Worm (Caenorhabditis elegans): ENCODE results near the gene emc-3.

- no peak for TF ChIP-seq hmg-4 (GFP tag; optimal IDR thresholded peaks at IDR 0.05)
- no peak for TF ChIP-seq ama-1 (optimal IDR thresholded peaks at IDR 0.05)
- no peak for TF ChIP-seq sea-1 (GFP tag; conservative IDR thresholded peaks at IDR 0.05)
- no peak for TF ChIP-seq tbx-11 (GFP tag; IDR thresholded peaks at IDR 0.05)
- no peak for TF ChIP-seq scrt-1 (GFP tag; IDR thresholded peaks at IDR 0.05)
- no peak for TF ChIP-seq ceh-36 (tag; optimal IDR thresholded peaks at IDR 0.05)
- TF ChIP-seq ceh-13 (GFP tag; optimal IDR thresholded peaks at IDR 0.05): no peak
- TF ChIP-seq pes-1 (GFP tag; IDR thresholded peaks at IDR 0.05): no peak
- no peak for TF ChIP-seq tra-4 (tag; optimal IDR thresholded peaks at IDR 0.05)
- no peak for TF ChIP-seq flt-1 (GFP tag; IDR thresholded peaks at IDR 0.05)
- no peak for TF ChIP-seq aly-1 (tag; optimal IDR thresholded peaks at IDR 0.05)
- TF ChIP-seq hmbx-1 (tag; optimal IDR thresholded peaks at IDR 0.05): no peak
- no peak for TF ChIP-seq hnd-1 (tag; optimal IDR thresholded peaks at IDR 0.05)
- TF ChIP-seq tbx-37 (GFP tag; conservative IDR thresholded peaks at IDR 0.05): no peak
Observed at ce11 chrIV:13394686-13395085, 13.0 kb upstream of the emc-3 start.
